Fruit fly (Drosophila melanogaster) whole organism, embryonic: ENCODE measurements around the gene CG42795.

Source experiments
- B-H1 ChIP-seq: fragments of 200-800 bp; sonication (Bioruptor generic); IDR thresholded peaks from 3 replicates; pipeline ENCODE4 v1.3.6; 2022; ENCODE audit warnings: missing biosample characterization, missing genetic modification characterization
- CG1024 ChIP-seq: fragments of 200-800 bp; sonication (Bioruptor generic); IDR thresholded peaks from 2 replicates; pipeline ENCODE4 v1.3.6; 2022; ENCODE audit warnings: missing biosample characterization, missing genetic modification characterization
- CG10462 ChIP-seq: fragments of 200-800 bp; sonication (Bioruptor generic); optimal IDR thresholded peaks from 2 replicates; lab custom pipeline; 2016; ENCODE audit warnings: missing biosample characterization, missing genetic modification characterization
- CG14014 ChIP-seq: fragments of 200-800 bp; sonication (Bioruptor generic); IDR thresholded peaks from 2 replicates; pipeline ENCODE4 v1.3.6; 2022; ENCODE audit warnings: missing biosample characterization, missing genetic modification characterization
- CG14667 ChIP-seq: fragments of 200-800 bp; sonication (Bioruptor generic); IDR thresholded peaks from 2 replicates; pipeline ENCODE4 v1.3.6; 2022; ENCODE audit warnings: missing biosample characterization, missing genetic modification characterization
- CG16863 ChIP-seq: fragments of 200-800 bp; sonication (Bioruptor generic); optimal IDR thresholded peaks from 3 replicates; lab custom pipeline; 2016; ENCODE audit warnings: missing biosample characterization, missing genetic modification characterization
- CG18262 ChIP-seq: fragments of 200-800 bp; optimal IDR thresholded peaks from 3 replicates; lab custom pipeline; 2019; ENCODE audit warnings: missing biosample characterization, mild to moderate bottlenecking, missing genetic modification characterization, moderate library complexity
- CG2116 ChIP-seq: fragments of 200-800 bp; sonication (Bioruptor generic); optimal IDR thresholded peaks from 3 replicates; lab custom pipeline; 2018; ENCODE audit warnings: missing biosample characterization, mild to moderate bottlenecking, missing genetic modification characterization
- CG30020 ChIP-seq: fragments of 200-800 bp; optimal IDR thresholded peaks from 2 replicates; lab custom pipeline; 2019; ENCODE audit warnings: missing biosample characterization, mild to moderate bottlenecking, missing genetic modification characterization, moderate library complexity
- CG31441 ChIP-seq: fragments of 200-800 bp; sonication (Bioruptor generic); IDR thresholded peaks from 2 replicates; pipeline ENCODE4 v1.3.6; 2022; ENCODE audit warnings: missing biosample characterization, missing genetic modification characterization
- CG3838 ChIP-seq: fragments of 200-800 bp; sonication (Bioruptor generic); optimal IDR thresholded peaks from 3 replicates; lab custom pipeline; 2016; ENCODE audit warnings: missing biosample characterization, missing genetic modification characterization
- CG3847 ChIP-seq: fragments of 200-800 bp; sonication (Bioruptor generic); IDR thresholded peaks from 2 replicates; pipeline ENCODE4 v1.3.6; 2022; ENCODE audit warnings: missing biosample characterization, missing genetic modification characterization
- CG4328 ChIP-seq: fragments of 200-800 bp; sonication (Bioruptor generic); optimal IDR thresholded peaks from 3 replicates; lab custom pipeline; 2017; ENCODE audit warnings: missing biosample characterization, missing genetic modification reagents, missing genetic modification characterization
- CG5953 ChIP-seq: fragments of 200-800 bp; sonication (Bioruptor generic); IDR thresholded peaks from 2 replicates; pipeline ENCODE4 v1.3.6; 2022; ENCODE audit warnings: missing biosample characterization, missing genetic modification characterization
- CG6765 ChIP-seq: fragments of 200-800 bp; sonication (Bioruptor generic); optimal IDR thresholded peaks from 3 replicates; lab custom pipeline; 2017; ENCODE audit warnings: missing biosample characterization, mild to moderate bottlenecking, missing genetic modification characterization
- CG6854 ChIP-seq: fragments of 200-800 bp; sonication (Bioruptor generic); optimal IDR thresholded peaks from 3 replicates; lab custom pipeline; 2017; ENCODE audit warnings: missing biosample characterization, mild to moderate bottlenecking, missing genetic modification characterization
- CG7839 ChIP-seq: fragments of 200-800 bp; sonication (Bioruptor generic); optimal IDR thresholded peaks from 3 replicates; lab custom pipeline; 2018; ENCODE audit warnings: missing biosample characterization, mild to moderate bottlenecking, missing genetic modification characterization, moderate library complexity
- CG9215 ChIP-seq: fragments of 200-800 bp; sonication (Bioruptor generic); IDR thresholded peaks from 2 replicates; pipeline ENCODE4 v1.3.6; 2022; ENCODE audit warnings: missing biosample characterization, missing genetic modification characterization
- CG9437 ChIP-seq: fragments of 200-800 bp; sonication (Bioruptor generic); optimal IDR thresholded peaks from 2 replicates; lab custom pipeline; 2018; ENCODE audit warnings: missing biosample characterization, mild to moderate bottlenecking, missing genetic modification characterization
- CG9727 ChIP-seq: fragments of 200-800 bp; sonication (Bioruptor generic); optimal IDR thresholded peaks from 3 replicates; lab custom pipeline; 2017; ENCODE audit warnings: missing biosample characterization, mild to moderate bottlenecking, missing genetic modification characterization
- E2f2 ChIP-seq: fragments of 200-800 bp; sonication (Bioruptor generic); IDR thresholded peaks from 2 replicates; pipeline ENCODE4 v1.3.6; 2022; ENCODE audit warnings: missing biosample characterization, missing genetic modification characterization
- Eip74EF ChIP-seq, 2 experiments: fragments of 200-800 bp in 1 of 2; fragments of >200 bp in 1 of 2; sonication (Bioruptor generic) in 1 of 2; optimal IDR thresholded peaks; 2 replicates each; lab custom pipeline; 2017 to 2019; ENCODE audit warnings: missing biosample characterization in 2 of 2, missing genetic modification characterization in 2 of 2, mild to moderate bottlenecking in 1 of 2, moderate library complexity in 1 of 2
- Hr78 ChIP-seq, 2 experiments: fragments of 200-800 bp in 1 of 2; fragments of >200 bp in 1 of 2; sonication (Bioruptor generic) in 1 of 2; optimal IDR thresholded peaks; 2 replicates each; lab custom pipeline; 2017 to 2019; ENCODE audit warnings: missing biosample characterization in 2 of 2, missing genetic modification characterization in 2 of 2, mild to moderate bottlenecking in 1 of 2, moderate library complexity in 1 of 2
- Med ChIP-seq: fragments of 200-800 bp; sonication (Bioruptor generic); peaks from one replicate; lab custom pipeline; 2016; ENCODE audit warnings: missing biosample characterization, missing genetic modification characterization, mild to moderate bottlenecking, inconsistent platforms, moderate library complexity
- Neu2 ChIP-seq: fragments of 200-800 bp; sonication (Bioruptor generic); optimal IDR thresholded peaks from 3 replicates; lab custom pipeline; 2016; ENCODE audit warnings: missing biosample characterization, missing genetic modification characterization, borderline replicate concordance
- NfI ChIP-seq: fragments of 200-800 bp; sonication (Bioruptor generic); optimal IDR thresholded peaks from 3 replicates; lab custom pipeline; 2018; ENCODE audit warnings: missing biosample characterization, mild to moderate bottlenecking, missing genetic modification characterization, moderate library complexity
- Optix ChIP-seq: fragments of 200-800 bp; sonication (Bioruptor generic); IDR thresholded peaks from 3 replicates; pipeline ENCODE4 v1.3.6; 2022; ENCODE audit warnings: missing biosample characterization, missing genetic modification characterization
- Ravus ChIP-seq: fragments of 200-800 bp; sonication (Bioruptor generic); IDR thresholded peaks from 2 replicates; pipeline ENCODE4 v1.3.6; 2022; ENCODE audit warnings: missing biosample characterization, missing genetic modification characterization
- Usf ChIP-seq: fragments of 200-800 bp; sonication (Bioruptor generic); optimal IDR thresholded peaks from 2 replicates; lab custom pipeline; 2017; ENCODE audit warnings: missing genotype, missing biosample characterization, missing genetic modification characterization
- ara ChIP-seq: fragments of 200-800 bp; sonication (Bioruptor generic); IDR thresholded peaks from 2 replicates; pipeline ENCODE4 v1.3.6; 2022; ENCODE audit warnings: missing biosample characterization, missing genetic modification characterization
- br ChIP-seq: fragments of >200 bp; optimal IDR thresholded peaks from 2 replicates; lab custom pipeline; 2017
- cad ChIP-seq: fragments of >200 bp; optimal IDR thresholded peaks from 2 replicates; lab custom pipeline; 2017; ENCODE audit warnings: missing biosample characterization, missing genetic modification characterization
- caup ChIP-seq: fragments of 200-800 bp; sonication (Bioruptor generic); optimal IDR thresholded peaks from 3 replicates; lab custom pipeline; 2017; ENCODE audit warnings: missing biosample characterization, mild to moderate bottlenecking, missing genetic modification characterization, moderate library complexity; ENCODE audit not compliant: severe bottlenecking
- corto ChIP-seq: fragments of 200-800 bp; sonication (Bioruptor generic); optimal IDR thresholded peaks from 2 replicates; lab custom pipeline; 2016; ENCODE audit warnings: missing biosample characterization, mild to moderate bottlenecking, missing genetic modification characterization, moderate library complexity
- crc ChIP-seq: fragments of 200-800 bp; sonication (Bioruptor generic); optimal IDR thresholded peaks from 2 replicates; lab custom pipeline; 2016; ENCODE audit warnings: missing biosample characterization, missing genetic modification characterization
- dan ChIP-seq: fragments of 200-800 bp; sonication (Bioruptor generic); IDR thresholded peaks from 2 replicates; pipeline ENCODE4 v1.3.6; 2022; ENCODE audit warnings: missing biosample characterization, missing genetic modification characterization
- gro ChIP-seq: fragments of 200-800 bp; sonication (Bioruptor generic); optimal IDR thresholded peaks from 2 replicates; lab custom pipeline; 2016; ENCODE audit warnings: missing biosample characterization, missing genetic modification characterization
- hth ChIP-seq: fragments of >200 bp; optimal IDR thresholded peaks from 2 replicates; lab custom pipeline; 2017; ENCODE audit warnings: inconsistent platforms
- inv ChIP-seq: fragments of 200-800 bp; sonication (Bioruptor generic); IDR thresholded peaks from 2 replicates; pipeline ENCODE4 v1.3.6; 2022; ENCODE audit warnings: missing biosample characterization, missing genetic modification characterization; ENCODE audit not compliant: partially characterized antibody
- knrl ChIP-seq: fragments of 200-800 bp; sonication (Bioruptor generic); IDR thresholded peaks from 3 replicates; pipeline ENCODE4 v1.3.6; 2022; ENCODE audit warnings: missing biosample characterization, missing genetic modification characterization; ENCODE audit not compliant: partially characterized antibody
- mam ChIP-seq: fragments of 200-800 bp; sonication (Bioruptor generic); optimal IDR thresholded peaks from 3 replicates; lab custom pipeline; 2016; ENCODE audit warnings: missing biosample characterization, missing genetic modification characterization
- nau ChIP-seq: fragments of 200-800 bp; sonication (Bioruptor generic); optimal IDR thresholded peaks from 3 replicates; lab custom pipeline; 2017; ENCODE audit warnings: missing biosample characterization, mild to moderate bottlenecking, missing genetic modification characterization, missing genetic modification reagents
- nmo ChIP-seq: fragments of 200-800 bp; sonication (Bioruptor generic); optimal IDR thresholded peaks from 2 replicates; lab custom pipeline; 2018; ENCODE audit warnings: missing biosample characterization, mild to moderate bottlenecking, missing genetic modification characterization, moderate library complexity
- org-1 ChIP-seq: fragments of 200-800 bp; sonication (Bioruptor generic); optimal IDR thresholded peaks from 2 replicates; lab custom pipeline; 2017; ENCODE audit warnings: missing biosample characterization, missing genetic modification characterization
- psq ChIP-seq: fragments of 200-800 bp; sonication (Bioruptor generic); optimal IDR thresholded peaks from 2 replicates; lab custom pipeline; 2017; ENCODE audit warnings: missing biosample characterization, missing genetic modification characterization
- sens-2 ChIP-seq: fragments of 200-800 bp; sonication (Bioruptor generic); IDR thresholded peaks from 2 replicates; pipeline ENCODE4 v1.3.6; 2022; ENCODE audit warnings: missing biosample characterization, missing genetic modification characterization
- stc ChIP-seq: fragments of 200-800 bp; sonication (Bioruptor generic); IDR thresholded peaks from 2 replicates; pipeline ENCODE4 v1.3.6; 2022; ENCODE audit warnings: missing biosample characterization, missing genetic modification characterization
- tll ChIP-seq, 2 experiments: fragments of 200-800 bp in 1 of 2; fragments of >200 bp in 1 of 2; sonication (Bioruptor generic) in 1 of 2; optimal IDR thresholded peaks; 2 replicates each; lab custom pipeline; 2017 to 2019; ENCODE audit warnings: missing biosample characterization in 2 of 2, missing genetic modification characterization in 2 of 2, mild to moderate bottlenecking in 1 of 2, moderate library complexity in 1 of 2

Gene CG42795

dm6 chr3R:10268101-10268864 is 42.8 kb downstream of the CG42795 start (continued):
- TF ChIP-seq CG18262 (tag; lab: Kevin White, UChicago) = peak; percentile 82
- peak; percentile 47 for TF ChIP-seq psq (GFP tag; lab: Kevin White, UChicago)
- peak; percentile 75 for TF ChIP-seq CG9215 (GFP tag; lab: Robert Waterston, UW)
- peak; percentile 77 for TF ChIP-seq stc (GFP tag; lab: Robert Waterston, UW)
- peak; percentile 93 for TF ChIP-seq Med (GFP tag; lab: Kevin White, UChicago)
- TF ChIP-seq CG9727 (GFP tag; lab: Kevin White, UChicago) = peak; percentile 85
- no peak for TF ChIP-seq sens-2 (GFP tag; lab: Robert Waterston, UW)
- peak; percentile 90 for TF ChIP-seq CG7839 (tag; lab: Kevin White, UChicago)
- peak; percentile 89 for TF ChIP-seq nmo
- TF ChIP-seq caup (GFP tag; lab: Kevin White, UChicago) = peak; percentile 88
- peak; percentile 75 for TF ChIP-seq CG31441 (GFP tag; lab: Robert Waterston, UW)
- peak; percentile 79 for TF ChIP-seq gro (GFP tag; lab: Kevin White, UChicago)
- peak; percentile 77 for TF ChIP-seq CG16863 (GFP tag; lab: Kevin White, UChicago)

dm6 chr3R:10268865-10269442 is 43.5 kb downstream of the CG42795 start:
- no peak for TF ChIP-seq CG10462 (GFP tag; lab: Kevin White, UChicago)
- peak; percentile 65; the same call in 2 of the 3 replicates for TF ChIP-seq Optix (GFP tag; lab: Robert Waterston, UW)
- peak; percentile 82 for TF ChIP-seq CG1024 (GFP tag; lab: Robert Waterston, UW)
- peak; percentile 70 for TF ChIP-seq B-H1 (GFP tag; lab: Robert Waterston, UW)
- peak; percentile 78 for TF ChIP-seq CG14014 (GFP tag; lab: Robert Waterston, UW)
- peak; percentile 50 for TF ChIP-seq CG3847 (GFP tag; lab: Robert Waterston, UW)
- TF ChIP-seq CG9437 (GFP tag; lab: Kevin White, UChicago) = no peak
- TF ChIP-seq Usf = peak; percentile 23
- no peak for TF ChIP-seq Eip74EF (GFP tag; optimal IDR thresholded peaks at IDR 0.05; lab: Kevin White, UChicago)
- TF ChIP-seq br = no peak
- TF ChIP-seq corto (GFP tag; lab: Kevin White, UChicago) = peak; percentile 40
- TF ChIP-seq org-1 (GFP tag; lab: Kevin White, UChicago) = peak; percentile 0
- TF ChIP-seq CG3838 (GFP tag; lab: Kevin White, UChicago) = peak; percentile 41
- peak; percentile 61 for TF ChIP-seq CG5953 (GFP tag; lab: Robert Waterston, UW)
- peak; percentile 53 for TF ChIP-seq Ravus (GFP tag; lab: Robert Waterston, UW)
- no peak for TF ChIP-seq CG2116
- no peak for TF ChIP-seq inv (GFP tag; lab: Robert Waterston, UW)
- TF ChIP-seq CG14667 (GFP tag; lab: Robert Waterston, UW) = peak; percentile 77
- TF ChIP-seq CG30020 (tag; lab: Kevin White, UChicago) = no peak
- TF ChIP-seq NfI = peak; percentile 68
- no peak for TF ChIP-seq hth (lab: Kevin White, UChicago)
- TF ChIP-seq Neu2 = no peak
- no peak for TF ChIP-seq Hr78 (GFP tag; optimal IDR thresholded peaks at IDR 0.05; lab: Kevin White, UChicago)
- no peak for TF ChIP-seq tll (GFP tag; optimal IDR thresholded peaks at IDR 0.05; lab: Kevin White, UChicago)
- no peak for TF ChIP-seq cad
- TF ChIP-seq nau (GFP tag; lab: Kevin White, UChicago) = no peak
- TF ChIP-seq dan (GFP tag; lab: Robert Waterston, UW) = no peak
- no peak for TF ChIP-seq crc (GFP tag; lab: Kevin White, UChicago)
- no peak for TF ChIP-seq knrl (GFP tag; lab: Robert Waterston, UW)
- TF ChIP-seq ara = peak; percentile 71
- TF ChIP-seq CG6765 (GFP tag; lab: Kevin White, UChicago) = no peak
- no peak for TF ChIP-seq CG4328 (GFP tag; lab: Kevin White, UChicago)
- peak; percentile 29 for TF ChIP-seq E2f2 (GFP tag; lab: Robert Waterston, UW)
- peak; percentile 33 for TF ChIP-seq CG6854 (GFP tag; lab: Kevin White, UChicago)
- TF ChIP-seq mam (GFP tag; lab: Kevin White, UChicago) = peak; percentile 69
